Fruit fly (Drosophila melanogaster) Kc167 (cell line): ENCODE measurements around the gene CG9132.

Experiments
- Myc ChIP-seq: fragments of >200 bp; optimal IDR thresholded peaks from 2 replicates; lab custom pipeline; 2017; ENCODE audit warnings: missing external identifiers
- h ChIP-seq: fragments of >200 bp; optimal IDR thresholded peaks from 3 replicates; lab custom pipeline; 2018; ENCODE audit warnings: missing external identifiers
- insv ChIP-seq: fragments of >200 bp; optimal IDR thresholded peaks from 3 replicates; lab custom pipeline; 2018; ENCODE audit warnings: missing external identifiers
- psq ChIP-seq: fragments of >200 bp; optimal IDR thresholded peaks from 2 replicates; lab custom pipeline; 2017; ENCODE audit warnings: missing external identifiers
- ttk ChIP-seq: sonication (Bioruptor generic); optimal IDR thresholded peaks from 2 replicates; lab custom pipeline; 2017; ENCODE audit warnings: missing external identifiers

dm6 chrX:16787416-16787900 lies 13.1 kb downstream of the CG9132 start:
- TF ChIP-seq h (lab: Kevin White, UChicago): no peak
- TF ChIP-seq insv (lab: Kevin White, UChicago): no peak
- no peak for TF ChIP-seq psq (lab: Kevin White, UChicago)
- no peak for TF ChIP-seq ttk
- TF ChIP-seq Myc (lab: Kevin White, UChicago): no peak
